Worm (Caenorhabditis elegans) whole organism, L2 larva: ENCODE results near the gene clec-163.
A peak's percentile ranks its signal among the peaks of the same experiment; 100 is the strongest.

Experiments
- C34F6.9 ChIP-seq: fragments of 150-350 bp; optimal IDR thresholded peaks from 2 replicates; lab custom pipeline; 2014; ENCODE audit warnings: missing biosample characterization, missing genetic modification characterization
- F13H6.1 ChIP-seq: sonication (generic microtip); optimal IDR thresholded peaks from 2 replicates; lab custom pipeline; 2016; ENCODE audit warnings: missing genetic modification characterization, missing compliant biosample characterization
- R02D3.7 ChIP-seq: fragments of 150-350 bp; optimal IDR thresholded peaks from 2 replicates; lab custom pipeline; 2014; ENCODE audit warnings: missing biosample characterization, missing genetic modification characterization
- aly-2 ChIP-seq: fragments of 150-350 bp; optimal IDR thresholded peaks from 2 replicates; lab custom pipeline; 2014; ENCODE audit warnings: missing biosample characterization, missing genetic modification characterization
- ama-1 ChIP-seq: fragments of 150-350 bp; optimal IDR thresholded peaks from 2 replicates; lab custom pipeline; 2018; ENCODE audit warnings: inconsistent platforms
- blmp-1 ChIP-seq: sonication (generic microtip); optimal IDR thresholded peaks from 2 replicates; lab custom pipeline; 2017; ENCODE audit warnings: missing genetic modification characterization, mild to moderate bottlenecking, missing compliant biosample characterization, antibody characterized with exemption, moderate library complexity; ENCODE audit not compliant: insufficient read depth
- crh-2 ChIP-seq: sonication (generic microtip); optimal IDR thresholded peaks from 2 replicates; lab custom pipeline; 2017; ENCODE audit warnings: missing biosample characterization, missing genetic modification characterization
- dmd-4 ChIP-seq: sonication (generic microtip); optimal IDR thresholded peaks from 2 replicates; lab custom pipeline; 2017; ENCODE audit warnings: missing biosample characterization, missing genetic modification characterization
- egl-27 ChIP-seq: sonication (generic microtip); optimal IDR thresholded peaks from 3 replicates; lab custom pipeline; 2017; ENCODE audit warnings: missing biosample characterization, missing genetic modification reagents, missing genetic modification characterization
- elt-1 ChIP-seq: fragments of 150-350 bp; optimal IDR thresholded peaks from 2 replicates; lab custom pipeline; 2014; ENCODE audit warnings: missing biosample characterization, missing genetic modification characterization
- elt-3 ChIP-seq: sonication (generic microtip); optimal IDR thresholded peaks from 2 replicates; lab custom pipeline; 2017; ENCODE audit warnings: missing biosample characterization, missing genetic modification characterization
- gmeb-1 ChIP-seq: fragments of 150-350 bp; optimal IDR thresholded peaks from 2 replicates; lab custom pipeline; 2014; ENCODE audit warnings: missing biosample characterization, missing genetic modification characterization
- lin-11 ChIP-seq: fragments of 150-350 bp; sonication (generic microtip); optimal IDR thresholded peaks from 2 replicates; lab custom pipeline; 2014; ENCODE audit warnings: missing biosample characterization, missing genetic modification characterization, inconsistent platforms, mixed read lengths
- lin-13 ChIP-seq: fragments of 150-350 bp; optimal IDR thresholded peaks from 2 replicates; lab custom pipeline; 2014; ENCODE audit warnings: missing biosample characterization, missing genetic modification reagents, missing genetic modification characterization
- lsy-2 ChIP-seq, 2 experiments: fragments of 150-350 bp in 1 of 2; sonication (generic microtip) in 1 of 2; optimal IDR thresholded peaks; 2 replicates each; lab custom pipeline; 2014 to 2017; ENCODE audit warnings: missing biosample characterization in 2 of 2, missing genetic modification characterization in 2 of 2
- mbf-1 ChIP-seq: sonication (generic microtip); optimal IDR thresholded peaks from 2 replicates; lab custom pipeline; 2017; ENCODE audit warnings: missing biosample characterization, missing genetic modification characterization
- mdl-1 ChIP-seq, 2 experiments: fragments of 150-350 bp in 1 of 2; sonication (generic microtip) in 1 of 2; optimal IDR thresholded peaks; 2 replicates each; lab custom pipeline; 2017; ENCODE audit warnings: missing biosample characterization in 2 of 2, missing genetic modification characterization in 2 of 2
- nhr-10 ChIP-seq: sonication (generic microtip); optimal IDR thresholded peaks from 2 replicates; lab custom pipeline; 2017; ENCODE audit warnings: missing biosample characterization, missing genetic modification characterization
- nhr-12 ChIP-seq: fragments of 150-350 bp; optimal IDR thresholded peaks from 2 replicates; lab custom pipeline; 2014; ENCODE audit warnings: missing biosample characterization, missing genetic modification characterization
- nhr-129 ChIP-seq: fragments of 150-350 bp; optimal IDR thresholded peaks from 2 replicates; lab custom pipeline; 2014; ENCODE audit warnings: missing biosample characterization, missing genetic modification characterization
- nhr-21 ChIP-seq: fragments of 150-350 bp; optimal IDR thresholded peaks from 2 replicates; lab custom pipeline; 2014; ENCODE audit warnings: missing biosample characterization, missing genetic modification characterization
- nhr-23 ChIP-seq: fragments of 150-350 bp; optimal IDR thresholded peaks from 2 replicates; lab custom pipeline; 2014; ENCODE audit warnings: missing biosample characterization, missing genetic modification reagents, missing genetic modification characterization
- nhr-237 ChIP-seq: fragments of 150-350 bp; optimal IDR thresholded peaks from 2 replicates; lab custom pipeline; 2014; ENCODE audit warnings: missing biosample characterization, missing genetic modification characterization
- nhr-25 ChIP-seq: fragments of 150-350 bp; sonication (generic microtip); optimal IDR thresholded peaks from 3 replicates; lab custom pipeline; 2014; ENCODE audit warnings: missing biosample characterization, missing genetic modification characterization
- nhr-6 ChIP-seq: fragments of 150-350 bp; optimal IDR thresholded peaks from 2 replicates; lab custom pipeline; 2014; ENCODE audit warnings: missing biosample characterization, missing genetic modification characterization
- nhr-77 ChIP-seq: fragments of 150-350 bp; optimal IDR thresholded peaks from 2 replicates; lab custom pipeline; 2014; ENCODE audit warnings: missing biosample characterization, missing genetic modification characterization
- peb-1 ChIP-seq: fragments of 150-350 bp; optimal IDR thresholded peaks from 2 replicates; lab custom pipeline; 2014; ENCODE audit warnings: missing biosample characterization, missing genetic modification characterization
- sem-4 ChIP-seq: fragments of 150-350 bp; optimal IDR thresholded peaks from 2 replicates; lab custom pipeline; 2014; ENCODE audit warnings: missing biosample characterization, missing genetic modification reagents, missing genetic modification characterization
- sma-3 ChIP-seq: sonication (generic microtip); optimal IDR thresholded peaks from 2 replicates; lab custom pipeline; 2016; ENCODE audit warnings: missing genetic modification reagents, missing genetic modification characterization, missing compliant biosample characterization
- sma-9 ChIP-seq, 2 experiments: fragments of 150-350 bp in 1 of 2; sonication (generic microtip) in 1 of 2; optimal IDR thresholded peaks; 2 replicates each; lab custom pipeline; 2014 to 2016; ENCODE audit warnings: missing genetic modification characterization in 2 of 2, mild to moderate bottlenecking in 1 of 2, missing biosample characterization in 1 of 2, missing compliant biosample characterization in 1 of 2, missing genetic modification reagents in 1 of 2, moderate library complexity in 1 of 2
- snpc-4 ChIP-seq: fragments of 150-350 bp; optimal IDR thresholded peaks from 2 replicates; lab custom pipeline; 2014; ENCODE audit warnings: missing biosample characterization, missing genetic modification characterization
- unc-39 ChIP-seq: fragments of 150-350 bp; optimal IDR thresholded peaks from 2 replicates; lab custom pipeline; 2014; ENCODE audit warnings: missing biosample characterization, missing genetic modification characterization
- unc-55 ChIP-seq: fragments of 150-350 bp; sonication (generic microtip); optimal IDR thresholded peaks from 3 replicates; lab custom pipeline; 2014; ENCODE audit warnings: missing biosample characterization, missing genetic modification reagents, missing genetic modification characterization
- unc-62 ChIP-seq: fragments of 150-350 bp; optimal IDR thresholded peaks from 2 replicates; lab custom pipeline; 2014; ENCODE audit warnings: missing biosample characterization, missing genetic modification reagents, missing genetic modification characterization
- zag-1 ChIP-seq: fragments of 150-350 bp; optimal IDR thresholded peaks from 2 replicates; lab custom pipeline; 2014; ENCODE audit warnings: missing biosample characterization, missing genetic modification characterization
- ztf-1 ChIP-seq: fragments of 200-800 bp; sonication (Bioruptor generic); conservative IDR thresholded peaks from 2 replicates; pipeline ENCODE4 v1.3.6; 2022; ENCODE audit warnings: missing genetic modification characterization, missing compliant biosample characterization
- ztf-4 ChIP-seq: fragments of 150-350 bp; optimal IDR thresholded peaks from 2 replicates; lab custom pipeline; 2014; ENCODE audit warnings: missing biosample characterization, missing genetic modification characterization

Gene clec-163

ce11 chrIII:10813886-10814285 lies 19.7 kb downstream of the clec-163 start:
- no peak for TF ChIP-seq ama-1
- TF ChIP-seq nhr-129 (tag; lab: Kevin White, UChicago) = no peak
- no peak for TF ChIP-seq egl-27 (tag; lab: Kevin White, UChicago)
- no peak for TF ChIP-seq lin-13 (GFP tag; lab: Kevin White, UChicago)
- TF ChIP-seq sem-4 (tag; lab: Kevin White, UChicago) = no peak
- no peak for TF ChIP-seq lsy-2 (tag; optimal IDR thresholded peaks at IDR 0.05; lab: Kevin White, UChicago)
- no peak for TF ChIP-seq nhr-25 (tag; lab: Kevin White, UChicago)
- TF ChIP-seq elt-1 = no peak
- TF ChIP-seq nhr-237 (tag; lab: Kevin White, UChicago) = no peak
- no peak for TF ChIP-seq ztf-4 (tag; lab: Kevin White, UChicago)
- no peak for TF ChIP-seq mdl-1 (tag; optimal IDR thresholded peaks at IDR 0.05; lab: Kevin White, UChicago)
- TF ChIP-seq nhr-77 (tag; lab: Kevin White, UChicago) = no peak
- no peak for TF ChIP-seq lin-11
- no peak for TF ChIP-seq peb-1 (tag; lab: Kevin White, UChicago)
- no peak for TF ChIP-seq nhr-21
- TF ChIP-seq dmd-4 (tag; lab: Kevin White, UChicago) = no peak
- TF ChIP-seq blmp-1 (tag; lab: Kevin White, UChicago) = no peak
- TF ChIP-seq sma-9 (GFP tag; optimal IDR thresholded peaks at IDR 0.05; lab: Kevin White, UChicago) = no peak
- no peak for TF ChIP-seq sma-9 (tag; optimal IDR thresholded peaks at IDR 0.05; lab: Kevin White, UChicago)
- no peak for TF ChIP-seq crh-2 (tag; lab: Kevin White, UChicago)
- TF ChIP-seq nhr-23 (tag; lab: Kevin White, UChicago) = no peak

- no peak for TF ChIP-seq nhr-23 (tag; lab: Kevin White, UChicago)
- TF ChIP-seq peb-1 (tag; lab: Kevin White, UChicago) = no peak
- no peak for TF ChIP-seq nhr-237 (tag; lab: Kevin White, UChicago)
- no peak for TF ChIP-seq gmeb-1 (tag; lab: Kevin White, UChicago)
- TF ChIP-seq unc-62 (GFP tag; lab: Kevin White, UChicago) = no peak
- no peak for TF ChIP-seq zag-1
- no peak for TF ChIP-seq sma-9 (GFP tag; optimal IDR thresholded peaks at IDR 0.05; lab: Kevin White, UChicago)
- TF ChIP-seq sma-9 (tag; optimal IDR thresholded peaks at IDR 0.05; lab: Kevin White, UChicago) = no peak
- TF ChIP-seq unc-55 (GFP tag; lab: Kevin White, UChicago) = no peak
- no peak for TF ChIP-seq nhr-6 (tag; lab: Kevin White, UChicago)
- no peak for TF ChIP-seq R02D3.7 (tag; lab: Kevin White, UChicago)
- no peak for TF ChIP-seq elt-3
- TF ChIP-seq snpc-4 (tag; lab: Kevin White, UChicago) = no peak
- no peak for TF ChIP-seq lsy-2 (tag; optimal IDR thresholded peaks at IDR 0.05; lab: Kevin White, UChicago)
Measured at ce11 chrIII:10815199-10815598, 21.1 kb downstream of the clec-163 start.

DNA sequence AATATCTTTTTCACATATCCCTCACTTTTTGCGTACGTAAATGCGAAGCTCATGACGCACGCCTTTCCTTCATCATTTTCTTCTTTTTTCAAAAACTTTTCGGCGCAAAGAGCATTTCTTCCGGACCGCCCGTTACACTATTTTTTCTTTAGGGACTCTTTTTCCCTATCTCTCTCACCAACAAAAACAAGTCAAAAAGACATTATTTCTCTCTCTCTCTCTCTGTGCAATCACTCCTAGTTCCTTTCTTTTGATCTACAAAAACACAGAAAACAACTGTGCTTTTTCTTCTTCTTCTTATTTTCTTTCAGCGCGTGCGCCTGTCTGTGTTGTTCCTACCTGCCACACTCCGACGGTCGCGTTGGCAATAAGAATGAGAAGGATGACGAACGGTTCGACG lies 21.9 kb downstream of the clec-163 start:
- TF ChIP-seq snpc-4 (tag; lab: Kevin White, UChicago) = no peak
- TF ChIP-seq nhr-25 (tag; lab: Kevin White, UChicago) = no peak
- no peak for TF ChIP-seq nhr-21
- TF ChIP-seq elt-3 = no peak
- no peak for TF ChIP-seq nhr-12 (tag; lab: Kevin White, UChicago)
- no peak for TF ChIP-seq aly-2 (tag; lab: Kevin White, UChicago)
- TF ChIP-seq nhr-129 (tag; lab: Kevin White, UChicago) = peak; percentile 33
- TF ChIP-seq gmeb-1 (tag; lab: Kevin White, UChicago) = no peak
- TF ChIP-seq blmp-1 (tag; lab: Kevin White, UChicago) = no peak
- no peak for TF ChIP-seq unc-39
- no peak for TF ChIP-seq sma-3 (GFP tag; lab: Kevin White, UChicago)
- no peak for TF ChIP-seq ztf-1
- TF ChIP-seq mbf-1 (tag; lab: Kevin White, UChicago) = no peak
- TF ChIP-seq lsy-2 (tag; optimal IDR thresholded peaks at IDR 0.05; lab: Kevin White, UChicago) = peak in 1 of 2 experiments; percentile 40
- no peak for TF ChIP-seq unc-62 (GFP tag; lab: Kevin White, UChicago)
- no peak for TF ChIP-seq elt-1
- TF ChIP-seq sma-9 (GFP tag; optimal IDR thresholded peaks at IDR 0.05; lab: Kevin White, UChicago) = peak; percentile 47
- TF ChIP-seq sma-9 (tag; optimal IDR thresholded peaks at IDR 0.05; lab: Kevin White, UChicago) = no peak
- no peak for TF ChIP-seq nhr-10 (tag; lab: Kevin White, UChicago)
- no peak for TF ChIP-seq lin-11
- peak; percentile 48 for TF ChIP-seq C34F6.9 (tag; lab: Kevin White, UChicago)
- TF ChIP-seq egl-27 (tag; lab: Kevin White, UChicago) = no peak
- TF ChIP-seq crh-2 (tag; lab: Kevin White, UChicago) = no peak
- TF ChIP-seq F13H6.1 (tag; lab: Kevin White, UChicago) = peak; percentile 46
